Fruit fly (Drosophila melanogaster) whole organism, embryonic: ENCODE measurements around the gene CG10486.

ENCODE experiments used
- CG12104 ChIP-seq: fragments of 200-800 bp; sonication (Bioruptor generic); optimal IDR thresholded peaks from 3 replicates; lab custom pipeline; 2016; ENCODE audit warnings: missing biosample characterization, missing genetic modification characterization
- CG12155 ChIP-seq: fragments of 200-800 bp; sonication (Bioruptor generic); optimal IDR thresholded peaks from 3 replicates; lab custom pipeline; 2016; ENCODE audit warnings: missing biosample characterization, missing genetic modification characterization
- CG12219 ChIP-seq: fragments of 200-800 bp; sonication (Bioruptor generic); optimal IDR thresholded peaks from 3 replicates; lab custom pipeline; 2018; ENCODE audit warnings: missing biosample characterization, mild to moderate bottlenecking, missing genetic modification characterization
- CG13894 ChIP-seq: fragments of 200-800 bp; sonication (Bioruptor generic); optimal IDR thresholded peaks from 3 replicates; lab custom pipeline; 2018; ENCODE audit warnings: missing biosample characterization, mild to moderate bottlenecking, missing genetic modification characterization, moderate library complexity
- CG17328 ChIP-seq: fragments of 200-800 bp; sonication (Bioruptor generic); IDR thresholded peaks from 2 replicates; pipeline ENCODE4 v1.3.6; 2022; ENCODE audit warnings: missing biosample characterization, missing genetic modification characterization
- CG2202 ChIP-seq: fragments of 200-800 bp; sonication (Bioruptor generic); optimal IDR thresholded peaks from 2 replicates; lab custom pipeline; 2018; ENCODE audit warnings: missing biosample characterization, mild to moderate bottlenecking, missing genetic modification characterization
- CG2889 ChIP-seq: fragments of 200-800 bp; sonication (Bioruptor generic); IDR thresholded peaks from 3 replicates; pipeline ENCODE4 v1.3.6; 2022; ENCODE audit warnings: missing biosample characterization, missing genetic modification characterization
- CG30431 ChIP-seq: fragments of 200-800 bp; sonication (Bioruptor generic); optimal IDR thresholded peaks from 2 replicates; lab custom pipeline; 2017; ENCODE audit warnings: missing biosample characterization, missing genetic modification characterization
- CG32532 ChIP-seq: fragments of 200-800 bp; sonication (Bioruptor generic); IDR thresholded peaks from 2 replicates; pipeline ENCODE4 v1.3.6; 2022; ENCODE audit warnings: missing biosample characterization, missing genetic modification characterization
- CG4820 ChIP-seq: fragments of 200-800 bp; sonication (Bioruptor generic); optimal IDR thresholded peaks from 3 replicates; lab custom pipeline; 2016; ENCODE audit warnings: missing biosample characterization, missing genetic modification characterization
- CG6689 ChIP-seq: fragments of 200-800 bp; sonication (Bioruptor generic); IDR thresholded peaks from 2 replicates; pipeline ENCODE4 v1.3.6; 2022; ENCODE audit warnings: missing biosample characterization, missing genetic modification characterization
- CG6765 ChIP-seq: fragments of 200-800 bp; sonication (Bioruptor generic); optimal IDR thresholded peaks from 3 replicates; lab custom pipeline; 2017; ENCODE audit warnings: missing biosample characterization, mild to moderate bottlenecking, missing genetic modification characterization
- CG7745 ChIP-seq: fragments of 200-800 bp; sonication (Bioruptor generic); optimal IDR thresholded peaks from 2 replicates; lab custom pipeline; 2018; ENCODE audit warnings: missing biosample characterization, mild to moderate bottlenecking, missing genetic modification characterization, moderate library complexity
- CG7839 ChIP-seq: fragments of 200-800 bp; sonication (Bioruptor generic); optimal IDR thresholded peaks from 3 replicates; lab custom pipeline; 2018; ENCODE audit warnings: missing biosample characterization, mild to moderate bottlenecking, missing genetic modification characterization, moderate library complexity
- CG8089 ChIP-seq: fragments of 200-800 bp; sonication (Bioruptor generic); optimal IDR thresholded peaks from 3 replicates; lab custom pipeline; 2016; ENCODE audit warnings: missing biosample characterization, missing genetic modification characterization
- Camta ChIP-seq: fragments of 200-800 bp; sonication (Bioruptor generic); optimal IDR thresholded peaks from 2 replicates; lab custom pipeline; 2016; ENCODE audit warnings: missing biosample characterization, missing genetic modification characterization
- CoRest ChIP-seq: fragments of 200-800 bp; sonication (Bioruptor generic); optimal IDR thresholded peaks from 3 replicates; lab custom pipeline; 2018; ENCODE audit warnings: missing biosample characterization, mild to moderate bottlenecking, missing genetic modification characterization, moderate library complexity
- Dp ChIP-seq: fragments of 200-800 bp; sonication (Bioruptor generic); optimal IDR thresholded peaks from 2 replicates; lab custom pipeline; 2018; ENCODE audit warnings: missing biosample characterization, mild to moderate bottlenecking, missing genetic modification characterization, moderate library complexity
- Dref ChIP-seq: fragments of 200-800 bp; sonication (Bioruptor generic); IDR thresholded peaks from 2 replicates; pipeline ENCODE4 v1.3.6; 2022; ENCODE audit warnings: missing biosample characterization, missing genetic modification characterization
- Ets65A ChIP-seq: fragments of 200-800 bp; sonication (Bioruptor generic); peaks from one replicate; lab custom pipeline; 2016; ENCODE audit warnings: missing biosample characterization, missing genetic modification characterization
- Fer1 ChIP-seq: fragments of 200-800 bp; sonication (Bioruptor generic); optimal IDR thresholded peaks from 2 replicates; lab custom pipeline; 2017; ENCODE audit warnings: missing biosample characterization, mild to moderate bottlenecking, missing genetic modification characterization
- Hr51 ChIP-seq, 2 experiments: fragments of 200-800 bp; sonication (Bioruptor generic); optimal IDR thresholded peaks; 2 replicates in 1 of 2; 3 replicates in 1 of 2; lab custom pipeline; 2016 to 2018; ENCODE audit warnings: missing biosample characterization in 2 of 2, missing genetic modification characterization in 2 of 2, mild to moderate bottlenecking in 1 of 2, moderate library complexity in 1 of 2
- Hsf ChIP-seq: fragments of 200-800 bp; sonication (Bioruptor generic); optimal IDR thresholded peaks from 3 replicates; lab custom pipeline; 2016; ENCODE audit warnings: missing biosample characterization, missing genetic modification characterization
- Neu2 ChIP-seq: fragments of 200-800 bp; sonication (Bioruptor generic); optimal IDR thresholded peaks from 3 replicates; lab custom pipeline; 2016; ENCODE audit warnings: missing biosample characterization, missing genetic modification characterization, borderline replicate concordance
- Oli ChIP-seq: fragments of 200-800 bp; sonication (Bioruptor generic); optimal IDR thresholded peaks from 2 replicates; lab custom pipeline; 2018; ENCODE audit warnings: missing biosample characterization, mild to moderate bottlenecking, missing genetic modification characterization, moderate library complexity
- Poxn ChIP-seq: fragments of 200-800 bp; sonication (Bioruptor generic); IDR thresholded peaks from 2 replicates; pipeline ENCODE4 v1.3.6; 2022; ENCODE audit warnings: missing biosample characterization, missing genetic modification characterization
- Sox102F ChIP-seq: fragments of 200-800 bp; sonication (Bioruptor generic); optimal IDR thresholded peaks from 2 replicates; lab custom pipeline; 2018; ENCODE audit warnings: missing biosample characterization, mild to moderate bottlenecking, missing genetic modification characterization, moderate library complexity
- Taf1 ChIP-seq: fragments of 200-800 bp; sonication (Bioruptor generic); IDR thresholded peaks from 2 replicates; pipeline ENCODE4 v1.3.6; 2022; ENCODE audit warnings: missing biosample characterization, missing genetic modification characterization
- Tbp ChIP-seq: fragments of >200 bp; optimal IDR thresholded peaks from 2 replicates; lab custom pipeline; 2018; ENCODE audit warnings: missing biosample characterization, missing genetic modification characterization
- Trl ChIP-seq, 3 experiments: fragments of >200 bp in 2 of 3; fragments of 200-800 bp in 1 of 3; sonication (Bioruptor generic) in 1 of 3; optimal IDR thresholded peaks; 2 replicates in 1 of 3; 3 replicates in 2 of 3; lab custom pipeline; 2016 to 2017; ENCODE audit warnings: missing biosample characterization in 1 of 3, missing genetic modification characterization in 1 of 3
- aop ChIP-seq: fragments of 200-800 bp; sonication (Bioruptor generic); IDR thresholded peaks from 2 replicates; pipeline ENCODE4 v1.3.6; 2022; ENCODE audit warnings: missing biosample characterization, missing genetic modification characterization
- ato ChIP-seq: fragments of 200-800 bp; sonication (Bioruptor generic); IDR thresholded peaks from 2 replicates; pipeline ENCODE4 v1.3.6; 2022; ENCODE audit warnings: missing biosample characterization, missing genetic modification characterization; ENCODE audit not compliant: partially characterized antibody
- bab2 ChIP-seq: fragments of 200-800 bp; sonication (Bioruptor generic); optimal IDR thresholded peaks from 2 replicates; lab custom pipeline; 2016; ENCODE audit warnings: missing biosample characterization, missing genetic modification characterization
- bcd ChIP-seq: fragments of 200-800 bp; sonication (Bioruptor generic); optimal IDR thresholded peaks from 2 replicates; lab custom pipeline; 2017; ENCODE audit warnings: missing biosample characterization, mild to moderate bottlenecking, missing genetic modification characterization
- bsh ChIP-seq, 2 experiments: fragments of 200-800 bp; sonication (Bioruptor generic); optimal IDR thresholded peaks; 2 replicates each; lab custom pipeline; 2017 to 2018; ENCODE audit warnings: mild to moderate bottlenecking in 2 of 2, missing biosample characterization in 2 of 2, missing genetic modification characterization in 2 of 2, moderate library complexity in 1 of 2
- emc ChIP-seq: fragments of 200-800 bp; sonication (Bioruptor generic); optimal IDR thresholded peaks from 2 replicates; lab custom pipeline; 2016; ENCODE audit warnings: missing biosample characterization, missing genetic modification characterization
- en ChIP-seq: fragments of 200-800 bp; sonication (Bioruptor generic); optimal IDR thresholded peaks from 2 replicates; lab custom pipeline; 2016; ENCODE audit warnings: missing biosample characterization, missing genetic modification characterization
- fd102C ChIP-seq: fragments of 200-800 bp; sonication (Bioruptor generic); optimal IDR thresholded peaks from 2 replicates; lab custom pipeline; 2018; ENCODE audit warnings: missing biosample characterization, mild to moderate bottlenecking, missing genetic modification characterization, moderate library complexity
- gcm ChIP-seq: fragments of 200-800 bp; sonication (Bioruptor generic); optimal IDR thresholded peaks from 2 replicates; lab custom pipeline; 2019; ENCODE audit warnings: missing biosample characterization, mild to moderate bottlenecking, missing genetic modification characterization, moderate library complexity
- gem ChIP-seq: fragments of 200-800 bp; sonication (Bioruptor generic); optimal IDR thresholded peaks from 2 replicates; lab custom pipeline; 2019; ENCODE audit warnings: missing biosample characterization, mild to moderate bottlenecking, missing genetic modification characterization, moderate library complexity
- grau ChIP-seq: fragments of 200-800 bp; optimal IDR thresholded peaks from 3 replicates; lab custom pipeline; 2019; ENCODE audit warnings: missing biosample characterization, mild to moderate bottlenecking, missing genetic modification characterization, moderate library complexity
- gsb-n ChIP-seq: fragments of 200-800 bp; sonication (Bioruptor generic); optimal IDR thresholded peaks from 3 replicates; lab custom pipeline; 2018; ENCODE audit warnings: missing biosample characterization, mild to moderate bottlenecking, missing genetic modification characterization
- jing ChIP-seq: fragments of 200-800 bp; sonication (Bioruptor generic); optimal IDR thresholded peaks from 2 replicates; lab custom pipeline; 2018; ENCODE audit warnings: missing biosample characterization, mild to moderate bottlenecking, missing genetic modification characterization
- lola ChIP-seq, 3 experiments: fragments of >200 bp in 2 of 3; fragments of 200-800 bp in 1 of 3; sonication (Bioruptor generic) in 1 of 3; optimal IDR thresholded peaks; 2 replicates each; lab custom pipeline; 2017 to 2019; ENCODE audit warnings: missing biosample characterization in 3 of 3, missing genetic modification characterization in 3 of 3, mild to moderate bottlenecking in 1 of 3, moderate library complexity in 1 of 3
- nmo ChIP-seq: fragments of 200-800 bp; sonication (Bioruptor generic); optimal IDR thresholded peaks from 2 replicates; lab custom pipeline; 2018; ENCODE audit warnings: missing biosample characterization, mild to moderate bottlenecking, missing genetic modification characterization, moderate library complexity
- phol ChIP-seq: fragments of 200-800 bp; sonication (Bioruptor generic); optimal IDR thresholded peaks from 3 replicates; lab custom pipeline; 2018; ENCODE audit warnings: missing biosample characterization, mild to moderate bottlenecking, missing genetic modification characterization, moderate library complexity
- slp2 ChIP-seq: fragments of 200-800 bp; sonication (Bioruptor generic); optimal IDR thresholded peaks from 2 replicates; lab custom pipeline; 2016; ENCODE audit warnings: missing biosample characterization, missing genetic modification characterization
- sr ChIP-seq: fragments of 200-800 bp; sonication (Bioruptor generic); IDR thresholded peaks from 3 replicates; pipeline ENCODE4 v1.3.6; 2022; ENCODE audit warnings: missing biosample characterization, missing genetic modification characterization
- tin ChIP-seq: fragments of 200-800 bp; sonication (Bioruptor generic); optimal IDR thresholded peaks from 3 replicates; lab custom pipeline; 2016; ENCODE audit warnings: missing biosample characterization, missing genetic modification characterization
- zf30C ChIP-seq: fragments of 200-800 bp; sonication (Bioruptor generic); optimal IDR thresholded peaks from 3 replicates; lab custom pipeline; 2018; ENCODE audit warnings: missing biosample characterization, mild to moderate bottlenecking, missing genetic modification characterization

Gene CG10486

DNA sequence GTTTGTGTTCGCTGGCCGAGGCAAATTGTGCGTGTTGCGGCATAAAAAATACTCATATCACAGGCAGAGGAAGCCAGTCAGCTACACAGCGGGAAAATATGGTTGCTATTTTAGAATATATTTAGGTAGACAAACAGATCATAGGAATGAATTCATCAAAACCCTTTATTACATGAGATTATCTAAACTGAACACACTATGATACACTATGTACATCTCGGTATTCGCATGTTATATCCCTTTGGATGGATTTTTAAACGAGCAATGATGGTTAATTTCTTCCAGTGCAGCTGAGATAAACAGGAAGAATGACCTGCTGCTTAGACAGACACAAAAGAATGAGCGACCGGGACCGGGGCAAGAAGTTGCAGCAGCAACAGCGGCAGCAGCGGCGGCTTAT is 49.6 kb downstream of the CG10486 start (continued):
- TF ChIP-seq Trl (optimal IDR thresholded peaks at IDR 0.05; lab: Kevin White, UChicago): no peak
- TF ChIP-seq Trl (GFP tag; optimal IDR thresholded peaks at IDR 0.05; lab: Kevin White, UChicago): peak; percentile 43
- peak; percentile 15 for TF ChIP-seq slp2 (GFP tag; lab: Kevin White, UChicago)
- peak; percentile 25 for TF ChIP-seq gcm
- peak; percentile 19 for TF ChIP-seq Camta
- TF ChIP-seq Oli: peak; percentile 27
- TF ChIP-seq gem: peak; percentile 66
- no peak for TF ChIP-seq Dp
- no peak for TF ChIP-seq bab2 (GFP tag; lab: Kevin White, UChicago)
- TF ChIP-seq CG2889 (GFP tag; lab: Robert Waterston, UW): no peak
- peak; percentile 37 for TF ChIP-seq gsb-n (tag; lab: Kevin White, UChicago)
- TF ChIP-seq bsh (GFP tag; optimal IDR thresholded peaks at IDR 0.05; lab: Kevin White, UChicago): peak in 1 of 2 experiments; percentile 29
- TF ChIP-seq Ets65A: peak; percentile 4
- no peak for TF ChIP-seq Tbp (GFP tag; lab: Kevin White, UChicago)
- no peak for TF ChIP-seq sr (GFP tag; lab: Robert Waterston, UW)
- peak; percentile 22 for TF ChIP-seq CG12219 (GFP tag; lab: Kevin White, UChicago)
- TF ChIP-seq bcd (GFP tag; lab: Kevin White, UChicago): no peak
- peak; percentile 63 for TF ChIP-seq CG30431 (GFP tag; lab: Kevin White, UChicago)
- peak in 1 of 3 experiments; percentile 86 for TF ChIP-seq lola (GFP tag; optimal IDR thresholded peaks at IDR 0.05; lab: Kevin White, UChicago)
- peak; percentile 94 for TF ChIP-seq fd102C (GFP tag; lab: Kevin White, UChicago)
- TF ChIP-seq aop (GFP tag; lab: Robert Waterston, UW): no peak
- peak; percentile 7 for TF ChIP-seq jing (GFP tag; lab: Kevin White, UChicago)
- TF ChIP-seq CG7839: peak; percentile 45
- TF ChIP-seq Hr51 (GFP tag; optimal IDR thresholded peaks at IDR 0.05; lab: Kevin White, UChicago): peak in 1 of 2 experiments; percentile 17
- no peak for TF ChIP-seq Sox102F (GFP tag; lab: Kevin White, UChicago)
- TF ChIP-seq CG6765 (GFP tag; lab: Kevin White, UChicago): no peak
- no peak for TF ChIP-seq CG13894 (tag; lab: Kevin White, UChicago)
- TF ChIP-seq Taf1 (GFP tag; lab: Robert Waterston, UW): no peak
- TF ChIP-seq en (GFP tag; lab: Kevin White, UChicago): no peak
- TF ChIP-seq Dref (GFP tag; lab: Robert Waterston, UW): no peak
- TF ChIP-seq emc (GFP tag; lab: Kevin White, UChicago): no peak
- TF ChIP-seq tin (GFP tag; lab: Kevin White, UChicago): peak; percentile 20
- no peak for TF ChIP-seq ato (GFP tag; lab: Robert Waterston, UW)
- peak; percentile 32 for TF ChIP-seq CG12155 (GFP tag; lab: Kevin White, UChicago)
- TF ChIP-seq CG4820 (GFP tag; lab: Kevin White, UChicago): peak; percentile 58
- TF ChIP-seq Neu2 (GFP tag; lab: Kevin White, UChicago): peak; percentile 29
- TF ChIP-seq CG12104 (GFP tag; lab: Kevin White, UChicago): no peak
- peak; percentile 19 for TF ChIP-seq CoRest
- TF ChIP-seq CG32532 (GFP tag; lab: Robert Waterston, UW): no peak
- TF ChIP-seq grau (tag; lab: Kevin White, UChicago): peak; percentile 38
- peak; percentile 96 for TF ChIP-seq zf30C
- peak; percentile 27 for TF ChIP-seq CG8089 (GFP tag; lab: Kevin White, UChicago)
- TF ChIP-seq CG2202: peak; percentile 40
- TF ChIP-seq nmo (GFP tag; lab: Kevin White, UChicago): peak; percentile 46
- TF ChIP-seq Fer1 (GFP tag; lab: Kevin White, UChicago): no peak
- peak; percentile 35; the same call in 1 of the 2 replicates for TF ChIP-seq CG17328 (GFP tag; lab: Robert Waterston, UW)
- TF ChIP-seq CG7745 (tag; lab: Kevin White, UChicago): no peak
- TF ChIP-seq Poxn (GFP tag; lab: Robert Waterston, UW): no peak
- peak; percentile 62 for TF ChIP-seq phol (tag; lab: Kevin White, UChicago)
- TF ChIP-seq Hsf (GFP tag; lab: Kevin White, UChicago): peak; percentile 47
- TF ChIP-seq CG6689 (GFP tag; lab: Robert Waterston, UW): peak; percentile 44; the same call in 1 of the 2 replicates
